Fruit fly (Drosophila melanogaster) whole organism, wandering third instar larva: ENCODE results near the gene Pdfr.

Experiments used
- Abd-B ChIP-seq: fragments of >200 bp; optimal IDR thresholded peaks from 2 replicates; lab custom pipeline; 2017; ENCODE audit warnings: missing biosample characterization, missing genetic modification characterization
- CG32264 ChIP-seq: fragments of 200-800 bp; sonication (Bioruptor generic); optimal IDR thresholded peaks from 2 replicates; lab custom pipeline; 2016; ENCODE audit warnings: missing biosample characterization, missing genetic modification characterization
- CG9705 ChIP-seq: fragments of 200-800 bp; sonication (Bioruptor generic); optimal IDR thresholded peaks from 2 replicates; lab custom pipeline; 2018; ENCODE audit warnings: missing biosample characterization, mild to moderate bottlenecking, missing genetic modification characterization
- CrebA ChIP-seq: fragments of 200-800 bp; sonication (Bioruptor generic); optimal IDR thresholded peaks from 2 replicates; lab custom pipeline; 2016; ENCODE audit warnings: missing biosample characterization, mild to moderate bottlenecking, missing genetic modification characterization, borderline replicate concordance
- Dfd ChIP-seq: fragments of >200 bp; optimal IDR thresholded peaks from 2 replicates; lab custom pipeline; 2017; ENCODE audit warnings: missing biosample characterization, missing genetic modification characterization
- Dif ChIP-seq: fragments of 200-275, 200-300 bp; sonication (Bioruptor generic); optimal IDR thresholded peaks from 2 replicates; lab custom pipeline; 2018; ENCODE audit warnings: missing biosample characterization, missing genetic modification characterization; ENCODE audit not compliant: partially characterized antibody
- GATAd ChIP-seq: sonication (Bioruptor generic); optimal IDR thresholded peaks from 2 replicates; lab custom pipeline; 2016; ENCODE audit warnings: missing biosample characterization, missing genetic modification characterization
- HLH106 ChIP-seq: fragments of 200-800 bp; optimal IDR thresholded peaks from 3 replicates; lab custom pipeline; 2019; ENCODE audit warnings: missing biosample characterization, mild to moderate bottlenecking, missing genetic modification characterization, moderate library complexity
- Hnf4 ChIP-seq: fragments of 200-800 bp; sonication (Bioruptor generic); optimal IDR thresholded peaks from 2 replicates; lab custom pipeline; 2016; ENCODE audit warnings: missing biosample characterization, mild to moderate bottlenecking, missing genetic modification characterization
- Hr78 ChIP-seq: fragments of >200 bp; optimal IDR thresholded peaks from 2 replicates; lab custom pipeline; 2017; ENCODE audit warnings: missing biosample characterization, missing genetic modification characterization
- Hr83 ChIP-seq: fragments of 200-300 bp; sonication (Bioruptor generic); optimal IDR thresholded peaks from 2 replicates; lab custom pipeline; 2016; ENCODE audit warnings: missing biosample characterization, mild to moderate bottlenecking, missing genetic modification characterization, moderate library complexity; ENCODE audit not compliant: poor library complexity, severe bottlenecking
- Mio ChIP-seq: sonication (Bioruptor generic); optimal IDR thresholded peaks from 2 replicates; lab custom pipeline; 2016; ENCODE audit warnings: missing biosample characterization, missing genetic modification characterization
- Myc ChIP-seq: fragments of >200 bp; optimal IDR thresholded peaks from 2 replicates; lab custom pipeline; 2017
- OdsH ChIP-seq: fragments of 200-800 bp; sonication (Bioruptor generic); optimal IDR thresholded peaks from 2 replicates; lab custom pipeline; 2016; ENCODE audit warnings: missing biosample characterization, mild to moderate bottlenecking, missing genetic modification characterization
- Sp1 ChIP-seq: fragments of 200-800 bp; sonication (Bioruptor generic); optimal IDR thresholded peaks from 3 replicates; lab custom pipeline; 2019; ENCODE audit warnings: missing biosample characterization, mild to moderate bottlenecking, missing genetic modification characterization, moderate library complexity
- br ChIP-seq: fragments of 200-800 bp; sonication (Bioruptor generic); optimal IDR thresholded peaks from 2 replicates; lab custom pipeline; 2016; ENCODE audit warnings: missing biosample characterization, missing genetic modification characterization
- brk ChIP-seq: fragments of 200-800 bp; sonication (Bioruptor generic); optimal IDR thresholded peaks from 2 replicates; lab custom pipeline; 2016; ENCODE audit warnings: missing biosample characterization, mild to moderate bottlenecking, missing genetic modification characterization
- dl ChIP-seq, 2 experiments: fragments of 175-275, 200-275 bp in 1 of 2; fragments of 200-275 bp in 1 of 2; sonication (Bioruptor generic); optimal IDR thresholded peaks; lab custom pipeline; 2018; ENCODE audit warnings: mild to moderate bottlenecking in 2 of 2, missing biosample characterization in 2 of 2, missing genetic modification characterization in 2 of 2, moderate library complexity in 2 of 2; ENCODE audit not compliant: partially characterized antibody in 2 of 2, insufficient read depth in 1 of 2
- dmrt93B ChIP-seq: fragments of 200-800 bp; sonication (Bioruptor generic); optimal IDR thresholded peaks from 2 replicates; lab custom pipeline; 2018; ENCODE audit warnings: missing biosample characterization, mild to moderate bottlenecking, missing genetic modification characterization
- dsf ChIP-seq: sonication (Bioruptor generic); optimal IDR thresholded peaks from 2 replicates; lab custom pipeline; 2016; ENCODE audit warnings: missing biosample characterization, missing genetic modification characterization, borderline replicate concordance
- ey ChIP-seq: fragments of 200-800 bp; sonication (Bioruptor generic); optimal IDR thresholded peaks from 2 replicates; lab custom pipeline; 2016; ENCODE audit warnings: missing biosample characterization, missing genetic modification characterization
- foxo ChIP-seq, 2 experiments: fragments of 200-800 bp; sonication (Bioruptor generic); optimal IDR thresholded peaks; 2 replicates in 1 of 2; 3 replicates in 1 of 2; lab custom pipeline; 2016 to 2017; ENCODE audit warnings: missing biosample characterization in 2 of 2, missing genetic modification characterization in 2 of 2
- fru ChIP-seq: fragments of 200-800 bp; sonication (Bioruptor generic); optimal IDR thresholded peaks from 3 replicates; lab custom pipeline; 2016; ENCODE audit warnings: missing biosample characterization, mild to moderate bottlenecking, missing genetic modification characterization
- h ChIP-seq: fragments of 200-800 bp; sonication (Bioruptor generic); optimal IDR thresholded peaks from 3 replicates; lab custom pipeline; 2016; ENCODE audit warnings: missing biosample characterization, mild to moderate bottlenecking, missing genetic modification characterization
- jim ChIP-seq: fragments of 175-275, 200-325 bp; sonication (Bioruptor generic); optimal IDR thresholded peaks from 2 replicates; lab custom pipeline; 2016; ENCODE audit warnings: missing biosample characterization, mild to moderate bottlenecking, missing genetic modification characterization
- pan ChIP-seq: fragments of >200 bp; optimal IDR thresholded peaks from 2 replicates; lab custom pipeline; 2017
- psq ChIP-seq: fragments of 200-800 bp; sonication (Bioruptor generic); optimal IDR thresholded peaks from 3 replicates; lab custom pipeline; 2017; ENCODE audit warnings: missing biosample characterization, mild to moderate bottlenecking, missing genetic modification characterization, moderate library complexity
- rgr ChIP-seq: fragments of 200-800 bp; sonication (Bioruptor generic); optimal IDR thresholded peaks from 3 replicates; lab custom pipeline; 2016; ENCODE audit warnings: missing biosample characterization, mild to moderate bottlenecking, missing genetic modification characterization
- sage ChIP-seq: fragments of 200-800 bp; sonication (Bioruptor generic); optimal IDR thresholded peaks from 2 replicates; lab custom pipeline; 2016; ENCODE audit warnings: missing biosample characterization, mild to moderate bottlenecking, missing genetic modification characterization
- sv ChIP-seq: fragments of 200-800 bp; sonication (Bioruptor generic); optimal IDR thresholded peaks from 3 replicates; lab custom pipeline; 2016; ENCODE audit warnings: missing biosample characterization, missing genetic modification characterization
- tai ChIP-seq: sonication (Bioruptor generic); optimal IDR thresholded peaks from 2 replicates; lab custom pipeline; 2016; ENCODE audit warnings: missing biosample characterization, missing genetic modification characterization
- usp ChIP-seq: fragments of >200 bp; optimal IDR thresholded peaks from 2 replicates; lab custom pipeline; 2017; ENCODE audit warnings: missing biosample characterization, missing genetic modification characterization
- woc ChIP-seq: sonication (Bioruptor generic); optimal IDR thresholded peaks from 2 replicates; lab custom pipeline; 2016; ENCODE audit warnings: missing biosample characterization, mild to moderate bottlenecking, missing genetic modification characterization

Gene Pdfr

DNA sequence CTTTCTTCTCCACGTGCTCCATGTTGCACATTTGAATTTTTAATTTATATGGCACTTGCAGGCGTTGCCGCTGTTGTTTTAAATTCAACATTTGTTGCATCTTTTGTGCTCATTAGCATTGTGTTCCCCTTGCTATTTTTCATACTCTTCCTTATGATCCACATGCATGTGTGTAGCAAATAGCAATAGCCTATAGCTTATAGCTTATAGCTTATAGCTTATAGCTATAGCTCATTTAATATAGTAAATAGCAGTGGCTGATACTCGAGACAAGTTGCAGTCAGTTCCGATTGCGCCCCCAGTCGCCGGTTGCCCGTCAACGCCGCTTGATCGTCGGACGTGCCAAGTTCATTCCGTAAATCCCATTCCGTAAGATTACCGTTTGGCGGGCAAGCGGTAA, at the start of gene Pdfr:
Pdfr (plus strand) TSS at position 301 of the 400 bp plus-strand sequence.
- TF ChIP-seq Dif (no peak), Mio (GFP tag; lab: Kevin White, UChicago) (no peak), Abd-B (no peak), GATAd (GFP tag; lab: Kevin White, UChicago) (no peak)
- TF ChIP-seq, all 38 proteins: peak for 0

DNA sequence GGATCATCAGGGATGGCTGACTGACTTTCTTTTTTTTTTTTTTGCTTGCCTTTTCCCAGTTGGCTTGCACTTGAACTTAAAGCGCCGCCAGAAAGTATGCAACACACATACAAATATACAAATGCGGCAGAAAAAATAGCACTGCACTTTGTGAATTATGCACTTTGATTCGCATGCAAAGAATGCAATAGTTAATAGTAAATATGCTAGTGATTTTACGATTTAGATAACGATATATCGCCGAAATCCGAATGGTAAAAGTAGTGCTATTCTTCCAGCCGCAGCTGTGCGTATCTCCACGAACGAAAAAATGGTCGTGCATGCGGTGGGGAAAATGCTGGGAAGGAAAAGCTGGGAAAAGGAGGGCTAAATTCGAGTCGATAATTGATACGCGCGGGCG, 48.6 kb upstream of the Pdfr start:
- TF ChIP-seq jim (GFP tag; lab: Kevin White, UChicago) (no peak), usp (GFP tag; lab: Kevin White, UChicago) (no peak), Sp1 (GFP tag; lab: Kevin White, UChicago) (no peak), Dif (no peak), HLH106 (tag; lab: Kevin White, UChicago) (no peak), Hr78 (GFP tag; lab: Kevin White, UChicago) (no peak), GATAd (GFP tag; lab: Kevin White, UChicago) (no peak), Mio (GFP tag; lab: Kevin White, UChicago) (no peak), rgr (GFP tag; lab: Kevin White, UChicago) (no peak), CrebA (no peak)

DNA sequence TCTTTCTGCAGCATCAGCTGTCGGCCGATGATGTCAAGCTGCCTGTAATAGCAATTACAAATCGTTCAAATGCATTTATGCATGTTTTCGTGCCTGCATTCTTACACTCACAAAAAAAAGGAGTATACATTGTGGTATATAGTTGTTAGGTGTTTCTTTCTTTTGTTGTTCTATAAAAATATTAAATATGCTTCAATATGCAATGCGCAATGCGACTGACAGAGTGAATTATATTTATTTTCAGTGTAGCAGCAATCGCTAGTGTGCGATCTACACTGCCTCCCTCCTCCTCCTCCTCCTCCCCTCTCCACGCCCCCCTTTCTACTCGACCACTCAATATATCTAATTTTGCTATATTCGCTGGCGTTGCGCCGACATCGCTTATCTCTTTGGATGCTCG, 43.1 kb upstream of the Pdfr start:
- no peak for TF ChIP-seq ey (GFP tag; lab: Kevin White, UChicago)
- no peak for TF ChIP-seq Dif
- no peak for TF ChIP-seq pan (lab: Kevin White, UChicago)
- TF ChIP-seq sage (GFP tag; lab: Kevin White, UChicago) = no peak
- TF ChIP-seq Hr83 (GFP tag; lab: Kevin White, UChicago) = no peak
- TF ChIP-seq CG32264 = no peak
- TF ChIP-seq usp (GFP tag; lab: Kevin White, UChicago) = no peak
- TF ChIP-seq, all 38 proteins: peak for 0

DNA sequence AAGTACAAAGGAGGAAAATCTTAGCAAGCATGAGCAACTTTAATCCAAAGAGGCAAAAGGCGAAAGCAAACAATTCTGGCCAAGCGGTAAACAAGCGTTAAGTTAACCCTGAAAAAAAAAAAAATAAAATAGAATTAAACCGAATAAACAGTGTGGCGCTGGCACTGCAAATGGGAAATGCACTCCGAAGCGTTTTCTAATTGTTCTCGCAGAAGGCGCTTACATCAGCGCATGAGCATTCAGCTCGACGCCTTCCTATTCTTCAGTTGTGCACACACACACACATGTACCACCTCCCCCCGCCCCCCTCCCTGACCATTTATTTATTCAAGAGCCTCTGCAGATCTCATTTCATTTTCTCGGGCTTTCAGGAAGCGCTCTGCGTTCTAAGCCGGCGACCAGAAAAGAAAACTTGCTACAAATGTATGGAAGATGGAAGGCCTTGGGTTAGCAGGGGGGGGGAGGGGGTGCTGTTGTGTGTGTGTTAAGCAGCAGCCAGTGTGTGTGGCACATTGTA, 40.7 kb upstream of the Pdfr start:
- TF ChIP-seq HLH106 (tag; lab: Kevin White, UChicago) (no peak), Dfd (GFP tag; lab: Kevin White, UChicago) (peak; percentile 95), woc (GFP tag; lab: Kevin White, UChicago) (no peak)

DNA sequence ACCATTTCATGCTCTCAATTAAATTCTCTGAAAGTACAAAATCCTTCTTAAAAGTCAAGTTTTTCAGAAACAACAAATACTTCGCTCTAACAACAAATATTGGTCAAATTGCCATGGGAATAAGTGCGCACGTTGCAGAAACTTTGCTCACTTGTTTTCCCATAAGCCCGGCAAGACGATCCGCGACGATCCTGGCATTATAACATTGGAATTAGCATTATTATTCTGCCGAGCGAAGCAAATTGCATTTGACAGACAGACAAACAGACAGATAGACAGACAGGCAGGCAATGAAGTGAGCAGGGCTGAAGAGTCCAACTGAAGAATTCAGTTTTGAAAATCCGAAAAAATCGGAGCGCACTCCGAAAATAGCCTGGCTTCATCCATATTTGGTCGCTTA, 35.8 kb upstream of the Pdfr start:
- TF ChIP-seq Hnf4 = no peak
- TF ChIP-seq woc (GFP tag; lab: Kevin White, UChicago) = no peak
- no peak for TF ChIP-seq pan (lab: Kevin White, UChicago)
- TF ChIP-seq Myc (lab: Kevin White, UChicago) = no peak
- TF ChIP-seq dmrt93B (GFP tag; lab: Kevin White, UChicago) = no peak
- TF ChIP-seq jim (GFP tag; lab: Kevin White, UChicago) = no peak
- no peak for TF ChIP-seq dsf (GFP tag; lab: Kevin White, UChicago)
- no peak for TF ChIP-seq fru (GFP tag; lab: Kevin White, UChicago)
- no peak for TF ChIP-seq Dif
- no peak for TF ChIP-seq CG9705
- TF ChIP-seq CrebA = no peak

DNA sequence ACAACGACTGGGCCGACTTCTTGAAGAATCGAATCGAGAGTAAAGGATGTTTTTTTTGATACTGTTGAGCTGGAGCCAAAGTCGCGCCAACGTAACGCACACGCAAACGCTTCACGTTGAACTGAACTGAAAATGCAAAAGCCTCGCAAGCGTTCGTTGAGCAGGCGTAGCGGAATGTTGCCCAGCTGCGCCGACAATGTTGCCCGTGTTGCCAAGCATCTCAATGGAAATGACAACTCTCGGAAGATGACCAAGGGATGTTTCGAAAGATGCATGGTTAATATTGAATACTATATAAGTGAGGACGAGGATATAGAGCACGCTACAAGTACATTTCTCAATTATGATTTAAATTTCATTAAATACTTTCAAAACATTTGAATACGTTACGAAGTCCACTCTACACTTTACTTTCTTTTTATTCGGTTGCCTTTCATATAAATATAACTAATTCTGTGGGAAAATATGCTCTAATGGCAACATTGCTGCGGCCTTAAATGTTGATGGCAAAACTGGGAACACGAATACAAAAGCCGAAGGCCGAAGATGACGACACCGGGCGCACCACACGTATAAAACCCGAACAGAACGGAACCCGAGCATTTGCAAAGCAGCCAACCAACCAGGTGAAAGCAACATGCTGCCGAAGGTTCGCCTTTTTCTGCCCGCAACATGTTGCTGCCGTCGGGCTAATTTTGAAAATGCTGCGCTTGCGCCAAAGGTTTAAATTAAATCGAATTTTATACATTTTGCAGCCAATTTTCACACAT, 34.3 kb upstream of the Pdfr start:
- no peak for TF ChIP-seq CrebA
- TF ChIP-seq dl (GFP tag; optimal IDR thresholded peaks at IDR 0.05; lab: Kevin White, UChicago; ENCODE audit: insufficient read depth in 1 of 2, partially characterized antibody in 2 of 2) = no peak
- no peak for TF ChIP-seq Dfd (GFP tag; lab: Kevin White, UChicago)
- TF ChIP-seq, all 38 proteins: peak for 0

DNA sequence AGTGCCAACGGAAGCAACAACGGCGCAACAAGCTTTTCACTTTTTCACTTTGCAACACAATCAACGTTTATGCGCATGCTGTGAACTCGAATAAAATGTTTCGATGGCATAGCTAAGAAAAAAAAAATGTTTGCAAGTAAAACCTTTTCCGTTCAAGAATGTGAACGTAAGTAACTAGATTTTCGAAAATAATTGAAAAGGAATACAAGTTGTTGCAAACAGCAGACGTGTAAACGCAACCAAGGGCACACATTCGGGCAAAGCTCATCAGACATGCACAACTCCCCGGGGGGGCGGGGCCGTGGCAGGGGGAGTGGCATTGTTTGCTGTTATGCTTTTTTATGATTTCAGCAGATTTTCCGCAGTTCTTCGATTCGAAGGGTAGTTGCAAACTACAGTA, 33.6 kb upstream of the Pdfr start:
- TF ChIP-seq Hnf4 = peak; percentile 57
- TF ChIP-seq brk (GFP tag; lab: Kevin White, UChicago) = peak; percentile 20
- peak in 1 of 2 experiments; percentile 48 for TF ChIP-seq foxo (GFP tag; optimal IDR thresholded peaks at IDR 0.05; lab: Kevin White, UChicago)
- no peak for TF ChIP-seq dsf (GFP tag; lab: Kevin White, UChicago)
- peak; percentile 33 for TF ChIP-seq tai (GFP tag; lab: Kevin White, UChicago)
- TF ChIP-seq sage (GFP tag; lab: Kevin White, UChicago) = no peak
- TF ChIP-seq h = peak; percentile 75
- TF ChIP-seq Myc (lab: Kevin White, UChicago) = no peak
- TF ChIP-seq Abd-B = no peak
- peak; percentile 93 for TF ChIP-seq Dfd (GFP tag; lab: Kevin White, UChicago)
- no peak for TF ChIP-seq CG32264
- TF ChIP-seq fru (GFP tag; lab: Kevin White, UChicago) = peak; percentile 30
- peak; percentile 77 for TF ChIP-seq rgr (GFP tag; lab: Kevin White, UChicago)
- no peak for TF ChIP-seq Mio (GFP tag; lab: Kevin White, UChicago)
- TF ChIP-seq br (GFP tag; lab: Kevin White, UChicago) = peak; percentile 65
- no peak for TF ChIP-seq sv (GFP tag; lab: Kevin White, UChicago)
- TF ChIP-seq Sp1 (GFP tag; lab: Kevin White, UChicago) = peak; percentile 58
- no peak for TF ChIP-seq GATAd (GFP tag; lab: Kevin White, UChicago)
- peak; percentile 41 for TF ChIP-seq HLH106 (tag; lab: Kevin White, UChicago)
- TF ChIP-seq OdsH (GFP tag; lab: Kevin White, UChicago) = peak; percentile 71
- TF ChIP-seq psq (GFP tag; lab: Kevin White, UChicago) = peak; percentile 48
- TF ChIP-seq usp (GFP tag; lab: Kevin White, UChicago) = no peak
- peak; percentile 48 for TF ChIP-seq ey (GFP tag; lab: Kevin White, UChicago)
- peak; percentile 20 for TF ChIP-seq dmrt93B (GFP tag; lab: Kevin White, UChicago)
